Fruit fly (Drosophila melanogaster) whole organism, embryonic: Measurements from ENCODE around the gene gt.

Source experiments
- Asciz ChIP-seq: fragments of 200-800 bp; sonication (Bioruptor generic); optimal IDR thresholded peaks from 2 replicates; lab custom pipeline; 2017; ENCODE audit warnings: missing biosample characterization, mild to moderate bottlenecking, missing genetic modification characterization, missing genetic modification reagents
- Atf3 ChIP-seq: fragments of 200-800 bp; sonication (Bioruptor generic); optimal IDR thresholded peaks from 3 replicates; lab custom pipeline; 2016; ENCODE audit warnings: missing biosample characterization, missing genetic modification characterization
- Bgb ChIP-seq: fragments of 200-800 bp; sonication (Bioruptor generic); IDR thresholded peaks from 2 replicates; pipeline ENCODE4 v1.3.6; 2022; ENCODE audit warnings: missing biosample characterization, missing genetic modification characterization; ENCODE audit not compliant: partially characterized antibody
- CG10147 ChIP-seq: fragments of 200-800 bp; sonication (Bioruptor generic); optimal IDR thresholded peaks from 2 replicates; lab custom pipeline; 2019; ENCODE audit warnings: missing biosample characterization, mild to moderate bottlenecking, missing genetic modification characterization, moderate library complexity
- CG10267 ChIP-seq: fragments of 200-800 bp; sonication (Bioruptor generic); optimal IDR thresholded peaks from 2 replicates; lab custom pipeline; 2018; ENCODE audit warnings: missing biosample characterization, mild to moderate bottlenecking, missing genetic modification characterization, moderate library complexity
- CG11560 ChIP-seq: fragments of 200-800 bp; sonication (Bioruptor generic); IDR thresholded peaks from 3 replicates; pipeline ENCODE4 v1.3.6; 2022; ENCODE audit warnings: missing biosample characterization, missing genetic modification characterization
- CG13287 ChIP-seq: fragments of 200-800 bp; sonication (Bioruptor generic); IDR thresholded peaks from 2 replicates; pipeline ENCODE4 v1.3.6; 2022; ENCODE audit warnings: missing biosample characterization, missing genetic modification characterization; ENCODE audit not compliant: partially characterized antibody
- CG13296 ChIP-seq: fragments of 200-800 bp; sonication (Bioruptor generic); optimal IDR thresholded peaks from 3 replicates; lab custom pipeline; 2018; ENCODE audit warnings: missing biosample characterization, mild to moderate bottlenecking, missing genetic modification characterization
- CG13894 ChIP-seq: fragments of 200-800 bp; sonication (Bioruptor generic); optimal IDR thresholded peaks from 3 replicates; lab custom pipeline; 2018; ENCODE audit warnings: missing biosample characterization, mild to moderate bottlenecking, missing genetic modification characterization, moderate library complexity
- CG15073 ChIP-seq: fragments of 200-800 bp; sonication (Bioruptor generic); optimal IDR thresholded peaks from 2 replicates; lab custom pipeline; 2016; ENCODE audit warnings: missing biosample characterization, missing genetic modification characterization
- CG15269 ChIP-seq: fragments of 200-800 bp; sonication (Bioruptor generic); optimal IDR thresholded peaks from 2 replicates; lab custom pipeline; 2018; ENCODE audit warnings: missing biosample characterization, mild to moderate bottlenecking, missing genetic modification characterization, moderate library complexity
- CG16813 ChIP-seq: fragments of 200-800 bp; sonication (Bioruptor generic); IDR thresholded peaks from 3 replicates; pipeline ENCODE4 v1.3.6; 2022; ENCODE audit warnings: missing biosample characterization, missing genetic modification characterization; ENCODE audit not compliant: partially characterized antibody
- CG17568 ChIP-seq: fragments of 200-800 bp; sonication (Bioruptor generic); optimal IDR thresholded peaks from 2 replicates; lab custom pipeline; 2018; ENCODE audit warnings: missing biosample characterization, mild to moderate bottlenecking, missing genetic modification characterization, moderate library complexity
- CG2199 ChIP-seq: fragments of 200-800 bp; sonication (Bioruptor generic); IDR thresholded peaks from 3 replicates; pipeline ENCODE4 v1.3.6; 2022; ENCODE audit warnings: missing biosample characterization, missing genetic modification characterization
- CG2712 ChIP-seq: fragments of 200-800 bp; optimal IDR thresholded peaks from 3 replicates; lab custom pipeline; 2019; ENCODE audit warnings: missing biosample characterization, mild to moderate bottlenecking, missing genetic modification characterization, moderate library complexity
- CG30403 ChIP-seq: fragments of 200-800 bp; sonication (Bioruptor generic); optimal IDR thresholded peaks from 3 replicates; lab custom pipeline; 2016; ENCODE audit warnings: missing biosample characterization, missing genetic modification characterization
- CG42726 ChIP-seq: fragments of 200-800 bp; sonication (Bioruptor generic); IDR thresholded peaks from 2 replicates; pipeline ENCODE4 v1.3.6; 2022; ENCODE audit warnings: missing biosample characterization, missing genetic modification characterization; ENCODE audit not compliant: partially characterized antibody
- CG4854 ChIP-seq: fragments of 200-800 bp; sonication (Bioruptor generic); optimal IDR thresholded peaks from 2 replicates; lab custom pipeline; 2016; ENCODE audit warnings: missing biosample characterization, missing genetic modification characterization, inconsistent platforms
- CG7271 ChIP-seq: fragments of 200-800 bp; sonication (Bioruptor generic); optimal IDR thresholded peaks from 2 replicates; lab custom pipeline; 2018; ENCODE audit warnings: missing biosample characterization, mild to moderate bottlenecking, missing genetic modification characterization, moderate library complexity
- CG8388 ChIP-seq: fragments of 200-800 bp; sonication (Bioruptor generic); optimal IDR thresholded peaks from 2 replicates; lab custom pipeline; 2019; ENCODE audit warnings: missing biosample characterization, mild to moderate bottlenecking, missing genetic modification characterization, moderate library complexity
- CG9437 ChIP-seq: fragments of 200-800 bp; sonication (Bioruptor generic); optimal IDR thresholded peaks from 2 replicates; lab custom pipeline; 2018; ENCODE audit warnings: missing biosample characterization, mild to moderate bottlenecking, missing genetic modification characterization
- D19A ChIP-seq: fragments of 200-800 bp; optimal IDR thresholded peaks from 3 replicates; lab custom pipeline; 2019; ENCODE audit warnings: missing biosample characterization, mild to moderate bottlenecking, missing genetic modification characterization, moderate library complexity
- Dll ChIP-seq: fragments of 200-800 bp; sonication (Bioruptor generic); IDR thresholded peaks from 4 replicates; pipeline ENCODE4 v1.3.6; 2022; ENCODE audit warnings: missing biosample characterization, missing genetic modification characterization; ENCODE audit not compliant: partially characterized antibody
- Ets97D ChIP-seq: fragments of 200-800 bp; sonication (Bioruptor generic); optimal IDR thresholded peaks from 3 replicates; lab custom pipeline; 2016; ENCODE audit warnings: missing biosample characterization, missing genetic modification characterization
- Fer3 ChIP-seq: fragments of 200-800 bp; sonication (Bioruptor generic); optimal IDR thresholded peaks from 2 replicates; lab custom pipeline; 2018; ENCODE audit warnings: missing biosample characterization, mild to moderate bottlenecking, missing genetic modification characterization, moderate library complexity
- HHEX ChIP-seq: fragments of 200-800 bp; sonication (Bioruptor generic); optimal IDR thresholded peaks from 3 replicates; lab custom pipeline; 2017; ENCODE audit warnings: missing biosample characterization, mild to moderate bottlenecking, missing genetic modification characterization, missing genetic modification reagents
- HLHmδ ChIP-seq: fragments of 200-800 bp; sonication (Bioruptor generic); optimal IDR thresholded peaks from 2 replicates; lab custom pipeline; 2018; ENCODE audit warnings: missing biosample characterization, mild to moderate bottlenecking, missing genetic modification characterization, moderate library complexity
- Hmr ChIP-seq: fragments of 200-800 bp; sonication (Bioruptor generic); optimal IDR thresholded peaks from 3 replicates; lab custom pipeline; 2017; ENCODE audit warnings: mild to moderate bottlenecking, missing biosample characterization, missing genetic modification reagents, missing genetic modification characterization
- Mad ChIP-seq: fragments of 200-800 bp; sonication (Bioruptor generic); optimal IDR thresholded peaks from 2 replicates; lab custom pipeline; 2016; ENCODE audit warnings: missing biosample characterization, missing genetic modification characterization
- NC2β ChIP-seq: fragments of 200-800 bp; sonication (Bioruptor generic); optimal IDR thresholded peaks from 2 replicates; lab custom pipeline; 2016; ENCODE audit warnings: missing biosample characterization, missing genetic modification characterization
- Pdp1 ChIP-seq, 2 experiments: fragments of 200-800 bp; sonication (Bioruptor generic); optimal IDR thresholded peaks; 3 replicates each; lab custom pipeline; 2016; ENCODE audit warnings: missing biosample characterization in 2 of 2, missing genetic modification characterization in 2 of 2, mild to moderate bottlenecking in 1 of 2, moderate library complexity in 1 of 2
- Scr ChIP-seq: fragments of 200-800 bp; sonication (Bioruptor generic); IDR thresholded peaks from 2 replicates; pipeline ENCODE4 v1.3.6; 2022; ENCODE audit warnings: missing biosample characterization, missing genetic modification characterization; ENCODE audit not compliant: partially characterized antibody
- Stat92E ChIP-seq, 3 experiments: fragments of >200 bp in 2 of 3; fragments of 200-800 bp in 1 of 3; sonication (Bioruptor generic) in 1 of 3; optimal IDR thresholded peaks; 2 replicates each; lab custom pipeline; 2017 to 2019; ENCODE audit warnings: missing biosample characterization in 3 of 3, missing genetic modification characterization in 3 of 3, mild to moderate bottlenecking in 1 of 3, moderate library complexity in 1 of 3
- Xbp1 ChIP-seq: fragments of 200-800 bp; sonication (Bioruptor generic); optimal IDR thresholded peaks from 3 replicates; lab custom pipeline; 2016; ENCODE audit warnings: missing biosample characterization, mild to moderate bottlenecking, missing genetic modification characterization
- amos ChIP-seq: fragments of 200-800 bp; sonication (Bioruptor generic); IDR thresholded peaks from 2 replicates; pipeline ENCODE4 v1.3.6; 2022; ENCODE audit warnings: missing biosample characterization, missing genetic modification characterization; ENCODE audit not compliant: partially characterized antibody
- insv ChIP-seq, 2 experiments: fragments of 200-800 bp; sonication (Bioruptor generic); optimal IDR thresholded peaks; 3 replicates each; lab custom pipeline; 2016 to 2018; ENCODE audit warnings: missing biosample characterization in 2 of 2, missing genetic modification characterization in 2 of 2
- odd ChIP-seq: fragments of 200-800 bp; sonication (Bioruptor generic); optimal IDR thresholded peaks from 2 replicates; lab custom pipeline; 2017; ENCODE audit warnings: missing biosample characterization, mild to moderate bottlenecking, missing genetic modification characterization
- prd ChIP-seq, 3 experiments: fragments of >200 bp in 2 of 3; fragments of 200-800 bp in 1 of 3; sonication (Bioruptor generic) in 1 of 3; optimal IDR thresholded peaks in 2 of 3; IDR thresholded peaks in 1 of 3; 2 replicates in 2 of 3; 3 replicates in 1 of 3; pipeline versions ENCODE4 v1.3.6 to Lab custom; 2017 to 2022; ENCODE audit warnings: missing biosample characterization in 1 of 3, missing genetic modification characterization in 1 of 3
- pros ChIP-seq: fragments of 200-800 bp; sonication (Bioruptor generic); optimal IDR thresholded peaks from 3 replicates; lab custom pipeline; 2019; ENCODE audit warnings: missing biosample characterization, mild to moderate bottlenecking, missing genetic modification characterization, moderate library complexity
- sens ChIP-seq: fragments of 200-800 bp; sonication (Bioruptor generic); peaks from one replicate; lab custom pipeline; 2016; ENCODE audit warnings: missing biosample characterization, missing genetic modification characterization
- slbo ChIP-seq: fragments of 200-800 bp; sonication (Bioruptor generic); IDR thresholded peaks from 2 replicates; pipeline ENCODE4 v1.3.6; 2022; ENCODE audit warnings: missing biosample characterization, missing genetic modification characterization
- so ChIP-seq: fragments of 200-800 bp; sonication (Bioruptor generic); IDR thresholded peaks from 3 replicates; pipeline ENCODE4 v1.3.6; 2022; ENCODE audit warnings: missing biosample characterization, missing genetic modification characterization
- sob ChIP-seq: fragments of 200-800 bp; sonication (Bioruptor generic); IDR thresholded peaks from 2 replicates; pipeline ENCODE4 v1.3.6; 2022; ENCODE audit warnings: missing biosample characterization, missing genetic modification characterization
- tna ChIP-seq: fragments of 200-800 bp; sonication (Bioruptor generic); IDR thresholded peaks from 2 replicates; pipeline ENCODE4 v1.3.6; 2022; ENCODE audit warnings: missing biosample characterization, missing genetic modification characterization; ENCODE audit not compliant: partially characterized antibody
- z ChIP-seq: fragments of 200-800 bp; sonication (Bioruptor generic); IDR thresholded peaks from 3 replicates; pipeline ENCODE4 v1.3.6; 2022; ENCODE audit warnings: missing biosample characterization, missing genetic modification characterization
- zen ChIP-seq: fragments of 200-800 bp; sonication (Bioruptor generic); optimal IDR thresholded peaks from 3 replicates; lab custom pipeline; 2018; ENCODE audit warnings: missing biosample characterization, mild to moderate bottlenecking, missing genetic modification characterization, moderate library complexity

The gt gene

DNA sequence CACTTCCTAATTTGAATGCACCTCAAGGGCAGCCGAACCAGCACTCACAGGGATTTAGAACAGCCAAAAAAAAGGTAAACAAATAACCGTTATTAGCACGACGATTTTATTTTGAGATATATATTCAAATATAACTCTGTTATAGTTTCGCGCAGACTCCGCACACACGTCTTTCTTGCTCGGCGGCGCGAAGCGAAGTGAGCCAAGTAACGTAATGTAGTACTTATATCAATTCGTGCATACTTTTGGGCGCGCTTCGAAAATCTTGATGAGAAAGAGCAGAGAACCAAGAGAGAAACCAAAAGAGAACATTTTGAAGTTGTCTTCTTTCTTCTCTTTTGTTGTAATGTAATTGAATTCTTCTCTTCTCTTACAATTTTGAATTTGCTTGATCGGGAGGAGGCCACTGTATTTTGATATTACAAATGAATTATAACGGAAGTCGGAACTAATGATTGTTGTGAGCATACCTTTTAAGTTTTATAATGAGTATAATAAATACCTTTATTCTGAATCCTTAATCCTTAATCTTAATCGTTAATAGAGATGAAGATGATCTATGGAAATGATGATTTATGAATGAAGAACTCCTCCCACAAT lies 41.2 kb upstream of the gt start, which contains the start of gene boi:
boi (minus strand) TSS at position 201 of the 600 bp plus-strand sequence.
- peak; percentile 52; the same call in 1 of the 3 replicates for TF ChIP-seq so
- TF ChIP-seq z (GFP tag; lab: Robert Waterston, UW), result peak; percentile 59; the same call in 1 of the 3 replicates
- TF ChIP-seq Pdp1 (GFP tag; optimal IDR thresholded peaks at IDR 0.05; lab: Kevin White, UChicago), result peak in 1 of 2 experiments; percentile 39
- peak; percentile 1 for TF ChIP-seq Ets97D
- TF ChIP-seq D19A (tag; lab: Kevin White, UChicago), result peak; percentile 17
- no peak for TF ChIP-seq Xbp1 (GFP tag; lab: Kevin White, UChicago)
- TF ChIP-seq HLHmδ, result peak; percentile 24
- TF ChIP-seq CG30403 (GFP tag; lab: Kevin White, UChicago), result no peak
- peak; percentile 49; the same call in 1 of the 2 replicates for TF ChIP-seq CG42726 (GFP tag; lab: Robert Waterston, UW)
- no peak for TF ChIP-seq CG4854 (GFP tag; lab: Kevin White, UChicago)
- peak; percentile 8 for TF ChIP-seq odd (GFP tag; lab: Kevin White, UChicago)
- TF ChIP-seq Fer3, result no peak
- peak; percentile 12 for TF ChIP-seq CG17568 (GFP tag; lab: Kevin White, UChicago)
- peak; percentile 92 for TF ChIP-seq CG15073 (GFP tag; lab: Kevin White, UChicago)
- peak; percentile 85 for TF ChIP-seq sens (GFP tag; lab: Kevin White, UChicago)
- no peak for TF ChIP-seq CG8388 (GFP tag; lab: Kevin White, UChicago)
- TF ChIP-seq CG10147 (GFP tag; lab: Kevin White, UChicago), result no peak
- peak; percentile 1 for TF ChIP-seq Asciz (GFP tag; lab: Kevin White, UChicago)
- peak; percentile 16 for TF ChIP-seq Hmr (GFP tag; lab: Kevin White, UChicago)
- TF ChIP-seq prd (optimal IDR thresholded peaks at IDR 0.05; lab: Kevin White, UChicago), result no peak
- no peak for TF ChIP-seq prd (GFP tag; IDR thresholded peaks at IDR 0.05; lab: Robert Waterston, UW)
- TF ChIP-seq Scr (GFP tag; lab: Robert Waterston, UW), result 0 out of 2 replicates have a peak, but pooled peaks have one; percentile 27
- TF ChIP-seq CG15269 (tag; lab: Kevin White, UChicago), result no peak
- peak; percentile 13 for TF ChIP-seq NC2β (GFP tag; lab: Kevin White, UChicago)
- TF ChIP-seq CG2712, result peak; percentile 13
- 0 out of 4 replicates have a peak, but pooled peaks have one; percentile 21 for TF ChIP-seq Dll (GFP tag; lab: Robert Waterston, UW)
- TF ChIP-seq CG16813, result peak; percentile 31; the same call in 1 of the 3 replicates
- TF ChIP-seq CG13296 (GFP tag; lab: Kevin White, UChicago), result peak; percentile 21
- peak; percentile 17 for TF ChIP-seq HHEX (GFP tag; lab: Kevin White, UChicago)
- TF ChIP-seq Stat92E (GFP tag; optimal IDR thresholded peaks at IDR 0.05; lab: Kevin White, UChicago), result peak in 1 of 3 experiments; percentile 76
- no peak for TF ChIP-seq CG11560 (tag; lab: Robert Waterston, UW)
- TF ChIP-seq CG2199 (GFP tag; lab: Robert Waterston, UW), result 0 out of 3 replicates have a peak, but pooled peaks have one; percentile 22
- TF ChIP-seq tna, result no peak
- no peak for TF ChIP-seq CG13894 (tag; lab: Kevin White, UChicago)
- TF ChIP-seq zen, result peak; percentile 14
- peak; percentile 28 for TF ChIP-seq pros (GFP tag; lab: Kevin White, UChicago)
- 0 out of 2 replicates have a peak, but pooled peaks have one; percentile 15 for TF ChIP-seq Bgb
- TF ChIP-seq amos (GFP tag; lab: Robert Waterston, UW), result 0 out of 2 replicates have a peak, but pooled peaks have one; percentile 14
- peak in 1 of 2 experiments; percentile 38 for TF ChIP-seq insv (GFP tag; optimal IDR thresholded peaks at IDR 0.05; lab: Kevin White, UChicago)
- peak; percentile 47 for TF ChIP-seq CG7271 (tag; lab: Kevin White, UChicago)
- 0 out of 2 replicates have a peak, but pooled peaks have one; percentile 6 for TF ChIP-seq sob (GFP tag; lab: Robert Waterston, UW)
- TF ChIP-seq Atf3 (GFP tag; lab: Kevin White, UChicago), result no peak
- no peak for TF ChIP-seq Mad (GFP tag; lab: Kevin White, UChicago)
- peak; percentile 18 for TF ChIP-seq CG10267 (tag; lab: Kevin White, UChicago)
- no peak for TF ChIP-seq slbo (GFP tag; lab: Robert Waterston, UW)
- peak; percentile 33; the same call in 1 of the 2 replicates for TF ChIP-seq CG13287 (GFP tag; lab: Robert Waterston, UW)
- TF ChIP-seq CG9437 (GFP tag; lab: Kevin White, UChicago), result peak; percentile 97
